Worm (Caenorhabditis elegans): ENCODE data around the gene tpa-1.

Gene tpa-1

DNA sequence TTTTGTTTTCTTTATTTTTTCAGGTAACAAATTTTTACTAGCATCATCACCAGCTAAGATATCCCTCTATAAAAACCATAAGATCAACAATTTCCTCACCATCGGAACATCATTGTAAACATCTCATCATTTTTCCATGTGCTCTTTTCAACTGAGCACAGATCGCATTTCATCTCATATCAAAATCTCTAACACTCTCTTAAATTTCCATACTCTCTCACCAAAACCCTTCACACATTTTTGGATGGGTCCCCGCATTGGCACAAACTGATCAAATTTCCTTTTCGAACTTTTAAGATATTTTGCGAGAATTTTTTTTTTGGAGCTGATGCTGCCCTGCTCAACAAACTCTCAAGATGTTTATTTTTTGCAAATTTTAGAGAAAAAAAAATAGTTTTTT is 14.4 kb upstream of the tpa-1 start:
- TF ChIP-seq unc-62 (GFP tag; optimal IDR thresholded peaks at IDR 0.05 in 1 of 2) = peak in 1 of 2 experiments; percentile 70
- TF ChIP-seq unc-62 (tag; optimal IDR thresholded peaks at IDR 0.05) = no peak
- no peak for TF ChIP-seq gei-8 (GFP tag; optimal IDR thresholded peaks at IDR 0.05)

DNA sequence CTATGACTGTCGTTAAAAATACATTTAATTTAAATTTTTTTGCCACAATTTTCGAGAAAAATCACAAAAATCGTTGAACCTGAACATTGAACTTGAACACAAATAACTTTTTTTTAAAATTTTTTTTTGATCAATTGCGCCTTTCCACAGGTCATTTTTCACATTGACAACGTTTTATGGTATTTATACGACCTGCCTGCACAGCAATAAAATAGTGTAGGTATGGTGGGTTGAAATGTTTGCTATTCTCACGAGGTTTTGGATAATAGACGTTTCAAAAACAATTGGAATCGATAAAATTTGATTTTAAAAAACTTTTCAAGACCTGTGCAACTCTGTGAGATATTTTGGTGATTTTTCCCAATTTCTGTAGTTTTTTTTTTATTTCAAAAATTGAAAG is 13.6 kb upstream of the tpa-1 start:
- no peak for TF ChIP-seq aha-1 (tag)
- peak in 1 of 2 experiments; percentile 74 for TF ChIP-seq unc-62 (GFP tag; optimal IDR thresholded peaks at IDR 0.05 in 1 of 2)
- no peak for TF ChIP-seq unc-62 (tag; optimal IDR thresholded peaks at IDR 0.05)
- no peak for TF ChIP-seq nhr-76 (tag; optimal IDR thresholded peaks at IDR 0.05)
- peak; percentile 65; the same call in 1 of the 2 replicates for TF ChIP-seq php-3 (GFP tag; IDR thresholded peaks at IDR 0.05)
- TF ChIP-seq zip-11 (GFP tag; IDR thresholded peaks at IDR 0.05) = no peak
- TF ChIP-seq fkh-10 (GFP tag; optimal IDR thresholded peaks at IDR 0.05) = no peak
- no peak for TF ChIP-seq ceh-20 (GFP tag; IDR thresholded peaks at IDR 0.05)

DNA sequence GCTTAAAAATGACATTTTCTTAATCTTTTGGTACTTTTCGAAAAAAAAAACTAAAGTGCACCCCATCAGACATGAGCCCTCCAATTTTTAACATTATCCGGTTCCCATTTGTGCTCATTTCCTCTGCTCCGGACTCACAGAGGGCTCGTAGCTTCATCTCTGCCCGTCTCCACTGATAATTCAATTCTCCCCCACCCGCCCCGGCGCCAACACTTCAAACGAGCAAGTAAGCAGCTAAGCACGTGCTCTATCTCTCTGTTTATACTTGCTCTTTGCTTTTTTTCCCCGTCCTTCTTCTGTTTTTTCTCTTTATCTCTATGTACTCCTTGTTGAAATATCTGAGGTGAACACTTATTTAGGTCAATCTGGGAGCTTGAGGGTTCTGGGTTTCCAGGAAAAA is 12.6 kb upstream of the tpa-1 start, which contains the start of gene T05C7.9:
Gene T05C7.9, plus strand, starts transcription at position 72 of the 400 bp plus-strand sequence.
- no peak for TF ChIP-seq ztf-11 (tag; optimal IDR thresholded peaks at IDR 0.05)
- peak; percentile 49 for TF ChIP-seq aha-1 (tag)
- TF ChIP-seq hlh-30 (tag; optimal IDR thresholded peaks at IDR 0.05; ENCODE audit: insufficient read depth) = peak; percentile 58
- TF ChIP-seq mdl-1 (tag; optimal IDR thresholded peaks at IDR 0.05) = peak in 1 of 2 experiments; percentile 19
- no peak for TF ChIP-seq php-3 (GFP tag; IDR thresholded peaks at IDR 0.05)
- TF ChIP-seq ctbp-1 (GFP tag; IDR thresholded peaks at IDR 0.05) = peak; percentile 45; the same call in 1 of the 2 replicates
- 0 out of 2 replicates have a peak, but pooled peaks have one; percentile 27 for TF ChIP-seq hmg-1.1 (GFP tag; IDR thresholded peaks at IDR 0.05)

DNA sequence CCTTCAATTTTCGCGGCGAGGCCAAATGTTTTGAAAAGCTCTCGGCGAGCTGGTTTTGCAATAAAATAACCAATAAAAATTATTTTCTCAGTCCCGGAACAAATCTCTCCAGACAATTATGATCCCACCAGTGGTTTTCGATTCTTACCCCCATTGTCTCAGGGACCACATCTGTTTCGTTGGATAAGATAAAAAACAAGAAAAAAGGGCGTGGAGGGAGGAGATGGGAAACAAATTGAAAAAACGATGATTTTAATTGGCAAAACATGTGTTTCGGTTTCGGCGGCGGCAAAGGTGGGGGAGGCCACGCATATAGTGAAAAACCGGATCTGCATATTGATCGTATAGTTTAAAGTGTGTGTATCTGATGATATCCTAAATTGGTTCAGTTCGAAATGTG is 10.8 kb upstream of the tpa-1 start:
- TF ChIP-seq aha-1 (tag) (peak; percentile 9), lin-38 (GFP tag; IDR thresholded peaks at IDR 0.05) (no peak), php-3 (GFP tag; IDR thresholded peaks at IDR 0.05) (no peak)

DNA sequence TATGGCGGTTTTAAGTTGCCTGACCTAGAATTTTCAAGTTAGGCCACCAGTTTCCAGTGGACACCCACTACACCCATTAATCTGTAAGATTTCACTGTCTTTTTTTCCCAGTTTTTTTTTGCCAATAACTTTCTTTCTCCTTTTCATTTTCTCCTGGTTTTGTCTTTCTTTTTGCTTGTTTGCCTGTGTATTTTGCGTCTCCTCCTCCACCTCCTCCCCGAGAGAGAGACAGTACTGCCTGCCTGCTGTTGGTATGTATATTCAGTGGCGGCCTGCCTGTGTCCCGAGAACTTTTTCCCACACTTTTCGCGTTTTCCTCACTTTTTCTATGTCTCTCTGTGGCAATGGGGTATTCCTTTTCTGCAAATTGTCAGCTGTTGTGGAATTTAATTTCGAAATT is 10.4 kb upstream of the tpa-1 start:
- no peak for TF ChIP-seq F26F4.8 (GFP tag; conservative IDR thresholded peaks at IDR 0.05)
- no peak for TF ChIP-seq skn-1 (tag; optimal IDR thresholded peaks at IDR 0.05)
- peak; percentile 60 for TF ChIP-seq aha-1 (tag)
- no peak for TF ChIP-seq saeg-2 (GFP tag; IDR thresholded peaks at IDR 0.05)
- TF ChIP-seq madf-5 (GFP tag; IDR thresholded peaks at IDR 0.05) = no peak

DNA sequence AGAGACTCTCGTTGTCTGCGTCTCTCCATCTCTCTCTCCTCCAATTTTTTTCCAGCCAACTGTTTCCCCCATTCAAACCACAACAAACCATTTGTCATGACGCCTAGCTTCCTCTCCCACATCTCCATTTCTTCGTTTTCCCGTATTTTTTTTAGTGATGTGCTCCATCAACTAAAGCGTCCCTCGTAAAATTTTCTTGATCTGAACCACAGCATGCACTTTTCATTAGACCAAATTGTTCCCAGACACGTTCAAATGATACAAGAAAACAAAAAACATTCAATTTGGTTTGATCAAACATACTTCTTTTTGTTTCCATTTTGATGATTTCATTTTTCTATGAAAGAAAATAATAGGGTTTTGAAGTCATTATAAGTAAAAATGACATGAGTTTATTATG is 9.5 kb upstream of the tpa-1 start:
- TF ChIP-seq dpl-1 (GFP tag; optimal IDR thresholded peaks at IDR 0.05) = no peak
- TF ChIP-seq ama-1 (optimal IDR thresholded peaks at IDR 0.05) = no peak
- TF ChIP-seq nhr-111 (GFP tag; optimal IDR thresholded peaks at IDR 0.05) = no peak
- TF ChIP-seq duxl-1 (tag; optimal IDR thresholded peaks at IDR 0.05; ENCODE audit: poor library complexity) = no peak
- TF ChIP-seq nhr-237 (tag; optimal IDR thresholded peaks at IDR 0.05) = no peak
- TF ChIP-seq ZK546.5 (tag; optimal IDR thresholded peaks at IDR 0.05) = no peak
- TF ChIP-seq nhr-76 (tag; optimal IDR thresholded peaks at IDR 0.05) = no peak
- no peak for TF ChIP-seq zfp-3 (GFP tag; conservative IDR thresholded peaks at IDR 0.05)
- TF ChIP-seq F44E2.7 (GFP tag; IDR thresholded peaks at IDR 0.05) = no peak
- TF ChIP-seq F26F4.8 (GFP tag; conservative IDR thresholded peaks at IDR 0.05) = no peak
- TF ChIP-seq madf-5 (GFP tag; IDR thresholded peaks at IDR 0.05) = no peak
- TF ChIP-seq fkh-10 (GFP tag; optimal IDR thresholded peaks at IDR 0.05) = no peak
- no peak for TF ChIP-seq dve-1 (tag; optimal IDR thresholded peaks at IDR 0.05; ENCODE audit: insufficient read depth)
- TF ChIP-seq mxl-3 (GFP tag; optimal IDR thresholded peaks at IDR 0.05) = no peak
- TF ChIP-seq ztf-7 (tag; optimal IDR thresholded peaks at IDR 0.05) = no peak

DNA sequence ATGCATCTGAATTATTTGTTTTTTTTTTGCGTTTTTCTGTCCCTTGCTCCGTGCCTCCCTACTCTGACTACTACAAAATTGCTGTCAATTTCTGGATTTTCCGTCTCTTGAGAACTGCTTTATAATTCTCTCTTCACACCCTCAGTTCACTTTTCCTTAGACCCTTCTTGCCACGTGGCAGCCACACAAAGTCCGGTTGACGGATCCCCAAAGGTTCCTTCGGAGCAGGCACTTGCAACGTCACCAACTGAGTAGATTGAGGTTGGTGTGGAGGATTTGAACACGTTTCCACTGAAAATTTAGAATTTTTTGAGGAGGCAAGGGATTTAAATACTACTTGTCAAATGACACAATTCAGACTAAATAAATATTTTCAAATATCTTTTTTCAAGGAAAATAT is 5.0 kb upstream of the tpa-1 start:
- no peak for TF ChIP-seq nhr-237 (tag; optimal IDR thresholded peaks at IDR 0.05)
- TF ChIP-seq F49E8.2 (tag; optimal IDR thresholded peaks at IDR 0.05; ENCODE audit: borderline replicate concordance) = no peak
- TF ChIP-seq ctbp-1 (GFP tag; IDR thresholded peaks at IDR 0.05) = no peak
- TF ChIP-seq ceh-32 (tag; optimal IDR thresholded peaks at IDR 0.05; ENCODE audit: poor library complexity) = no peak
- TF ChIP-seq dpl-1 (GFP tag; optimal IDR thresholded peaks at IDR 0.05) = no peak
- TF ChIP-seq aly-2 (tag; optimal IDR thresholded peaks at IDR 0.05) = no peak
- TF ChIP-seq ceh-44 (GFP tag; IDR thresholded peaks at IDR 0.05) = no peak
- TF ChIP-seq R02D3.7 (tag; optimal IDR thresholded peaks at IDR 0.05) = no peak
- no peak for TF ChIP-seq hmg-1.1 (GFP tag; IDR thresholded peaks at IDR 0.05)
- no peak for TF ChIP-seq nhr-48 (tag; optimal IDR thresholded peaks at IDR 0.05)
- no peak for TF ChIP-seq dmd-9 (GFP tag; IDR thresholded peaks at IDR 0.05)

All from whole organism, L4 larva.